Worm (Caenorhabditis elegans) whole organism, mixed stage, embryonic: ENCODE data around the gene far-8.

Source experiments
- blmp-1 ChIP-seq: fragments of 150-350 bp; optimal IDR thresholded peaks from 2 replicates; lab custom pipeline; 2014; ENCODE audit warnings: missing biosample characterization, missing genetic modification characterization
- elt-3 ChIP-seq: fragments of 150-350 bp; optimal IDR thresholded peaks from 2 replicates; lab custom pipeline; 2014; ENCODE audit warnings: missing biosample characterization, missing genetic modification characterization
- lin-32 ChIP-seq: fragments of 200-800 bp; sonication (Bioruptor generic); optimal IDR thresholded peaks from 2 replicates; lab custom pipeline; 2018; ENCODE audit warnings: mild to moderate bottlenecking, missing genetic modification characterization, missing compliant biosample characterization
- nhr-12 ChIP-seq: fragments of 150-350 bp; optimal IDR thresholded peaks from 2 replicates; lab custom pipeline; 2014; ENCODE audit warnings: missing biosample characterization, missing genetic modification characterization
- nhr-237 ChIP-seq: fragments of 150-350 bp; optimal IDR thresholded peaks from 2 replicates; lab custom pipeline; 2014; ENCODE audit warnings: missing biosample characterization, missing genetic modification characterization
- snpc-4 ChIP-seq: fragments of 150-350 bp; optimal IDR thresholded peaks from 2 replicates; lab custom pipeline; 2014; ENCODE audit warnings: missing biosample characterization, missing genetic modification characterization
- sptf-1 ChIP-seq: sonication (generic microtip); optimal IDR thresholded peaks from 2 replicates; lab custom pipeline; 2017; ENCODE audit warnings: mild to moderate bottlenecking, missing genetic modification characterization, moderate library complexity, missing compliant biosample characterization
- unc-62 ChIP-seq: fragments of 150-350 bp; optimal IDR thresholded peaks from 2 replicates; lab custom pipeline; 2014; ENCODE audit warnings: missing biosample characterization, missing genetic modification reagents, missing genetic modification characterization
- zip-8 ChIP-seq: fragments of 150-350 bp; optimal IDR thresholded peaks from 2 replicates; lab custom pipeline; 2014; ENCODE audit warnings: missing biosample characterization, missing genetic modification characterization
- ztf-11 ChIP-seq: fragments of 150-350 bp; optimal IDR thresholded peaks from 2 replicates; lab custom pipeline; 2014; ENCODE audit warnings: missing biosample characterization, missing genetic modification characterization

DNA sequence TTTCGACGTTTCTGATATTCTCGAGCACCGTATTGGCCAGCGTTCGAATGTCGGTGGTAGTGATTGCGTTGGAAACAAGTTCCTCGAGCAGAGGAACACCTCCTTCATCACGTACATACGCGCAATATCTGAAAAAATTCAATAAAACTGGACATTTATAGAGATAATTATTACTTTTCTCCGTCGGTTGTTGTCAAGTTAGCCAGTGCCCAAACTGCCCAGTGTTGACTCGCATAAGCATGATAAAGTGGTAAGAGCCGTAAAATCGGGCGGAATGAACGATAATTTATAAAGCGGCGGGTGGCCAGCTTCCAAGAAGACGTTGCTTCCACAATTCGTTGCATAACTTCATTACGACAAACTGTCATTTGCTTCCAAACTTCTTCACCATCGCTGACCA is 40.9 kb downstream of the far-8 start:
- TF ChIP-seq blmp-1 (tag; lab: Kevin White, UChicago) = no peak
- TF ChIP-seq lin-32 (GFP tag; lab: Kevin White, UChicago) = no peak
- no peak for TF ChIP-seq nhr-237 (tag; lab: Kevin White, UChicago)
- TF ChIP-seq zip-8 (tag; lab: Kevin White, UChicago) = no peak
- TF ChIP-seq sptf-1 (tag; lab: Kevin White, UChicago) = no peak
- no peak for TF ChIP-seq snpc-4
- no peak for TF ChIP-seq nhr-12
- TF ChIP-seq ztf-11 (tag; lab: Kevin White, UChicago) = no peak
- no peak for TF ChIP-seq elt-3 (tag; lab: Kevin White, UChicago)
- TF ChIP-seq unc-62 (GFP tag; lab: Kevin White, UChicago) = no peak
